Fruit fly (Drosophila melanogaster): ENCODE results near the gene CG1909.

The CG1909 gene

dm6 chr4:582836-583235, at the start of gene CG1909:
Gene CG1909, plus strand, starts transcription at chr4:583108.
- no peak for TF ChIP-seq psq (optimal IDR thresholded peaks at IDR 0.05)

dm6 chr4:554758-555157, 28.1 kb upstream of the CG1909 start:
- TF ChIP-seq Dll (optimal IDR thresholded peaks at IDR 0.05) (no peak), psq (optimal IDR thresholded peaks at IDR 0.05) (no peak), usp (GFP tag; optimal IDR thresholded peaks at IDR 0.05) (no peak), CG8478 (optimal IDR thresholded peaks at IDR 0.05) (no peak), pan (optimal IDR thresholded peaks at IDR 0.05) (no peak), EcR (GFP tag; optimal IDR thresholded peaks at IDR 0.05) (no peak)

- TF ChIP-seq pan (optimal IDR thresholded peaks at IDR 0.05) (no peak), CG8478 (optimal IDR thresholded peaks at IDR 0.05) (no peak), EcR (GFP tag; optimal IDR thresholded peaks at IDR 0.05) (no peak), psq (optimal IDR thresholded peaks at IDR 0.05) (no peak), Dll (optimal IDR thresholded peaks at IDR 0.05) (no peak), usp (GFP tag; optimal IDR thresholded peaks at IDR 0.05) (no peak)
Observed at dm6 chr4:557095-557878, 25.6 kb upstream of the CG1909 start, which contains the start of gene Tdg. Gene Tdg, minus strand, starts transcription at chr4:557854.

dm6 chr4:557879-558202, 25.1 kb upstream of the CG1909 start, which contains the start of gene Pur-alpha:
Gene Pur-alpha, plus strand, starts transcription at chr4:558016.
- TF ChIP-seq EcR (GFP tag; optimal IDR thresholded peaks at IDR 0.05) (no peak), usp (GFP tag; optimal IDR thresholded peaks at IDR 0.05) (no peak), psq (optimal IDR thresholded peaks at IDR 0.05) (no peak), pan (optimal IDR thresholded peaks at IDR 0.05) (no peak), Dll (optimal IDR thresholded peaks at IDR 0.05) (no peak), CG8478 (optimal IDR thresholded peaks at IDR 0.05) (no peak)

- TF ChIP-seq EcR (GFP tag; optimal IDR thresholded peaks at IDR 0.05), result no peak
- no peak for TF ChIP-seq CG8478 (optimal IDR thresholded peaks at IDR 0.05)
- TF ChIP-seq psq (optimal IDR thresholded peaks at IDR 0.05), result no peak
- TF ChIP-seq Dll (optimal IDR thresholded peaks at IDR 0.05), result no peak
- no peak for TF ChIP-seq pan (optimal IDR thresholded peaks at IDR 0.05)
- TF ChIP-seq usp (GFP tag; optimal IDR thresholded peaks at IDR 0.05), result no peak
Observed at dm6 chr4:558456-558855, 24.5 kb upstream of the CG1909 start.

- TF ChIP-seq pan (optimal IDR thresholded peaks at IDR 0.05) (no peak), usp (GFP tag; optimal IDR thresholded peaks at IDR 0.05) (no peak), CG8478 (optimal IDR thresholded peaks at IDR 0.05) (no peak), Dll (optimal IDR thresholded peaks at IDR 0.05) (no peak), EcR (GFP tag; optimal IDR thresholded peaks at IDR 0.05) (no peak), psq (optimal IDR thresholded peaks at IDR 0.05) (no peak)
Observed at dm6 chr4:567285-567684, 15.6 kb upstream of the CG1909 start.

- TF ChIP-seq Dll (optimal IDR thresholded peaks at IDR 0.05) (no peak), psq (optimal IDR thresholded peaks at IDR 0.05) (no peak), usp (GFP tag; optimal IDR thresholded peaks at IDR 0.05) (no peak), EcR (GFP tag; optimal IDR thresholded peaks at IDR 0.05) (no peak)
Observed at dm6 chr4:570404-571302, 12.3 kb upstream of the CG1909 start.

dm6 chr4:571504-572268, 11.2 kb upstream of the CG1909 start, which contains the start of the genes ND-49 and Ephrin:
Gene ND-49, minus strand, starts transcription at chr4:571554.
Gene Ephrin, plus strand, starts transcription at chr4:571755.
- no peak for TF ChIP-seq psq (optimal IDR thresholded peaks at IDR 0.05)
- TF ChIP-seq Dll (optimal IDR thresholded peaks at IDR 0.05), result no peak
- TF ChIP-seq EcR (GFP tag; optimal IDR thresholded peaks at IDR 0.05), result no peak
- no peak for TF ChIP-seq usp (GFP tag; optimal IDR thresholded peaks at IDR 0.05)
- TF ChIP-seq CG8478 (optimal IDR thresholded peaks at IDR 0.05), result no peak
- TF ChIP-seq pan (optimal IDR thresholded peaks at IDR 0.05), result no peak

- no peak for TF ChIP-seq CG8478 (optimal IDR thresholded peaks at IDR 0.05)
- no peak for TF ChIP-seq psq (optimal IDR thresholded peaks at IDR 0.05)
- no peak for TF ChIP-seq EcR (GFP tag; optimal IDR thresholded peaks at IDR 0.05)
- TF ChIP-seq pan (optimal IDR thresholded peaks at IDR 0.05), result no peak
- TF ChIP-seq Dll (optimal IDR thresholded peaks at IDR 0.05), result no peak
- no peak for TF ChIP-seq usp (GFP tag; optimal IDR thresholded peaks at IDR 0.05)
Observed at dm6 chr4:576439-576838, 6.5 kb upstream of the CG1909 start.

dm6 chr4:588514-588913, 5.6 kb downstream of the CG1909 start:
- TF ChIP-seq psq (optimal IDR thresholded peaks at IDR 0.05) (no peak), usp (GFP tag; optimal IDR thresholded peaks at IDR 0.05) (no peak), EcR (GFP tag; optimal IDR thresholded peaks at IDR 0.05) (no peak), CG8478 (optimal IDR thresholded peaks at IDR 0.05) (no peak), Dll (optimal IDR thresholded peaks at IDR 0.05) (no peak), pan (optimal IDR thresholded peaks at IDR 0.05) (no peak)

- no peak for TF ChIP-seq psq (optimal IDR thresholded peaks at IDR 0.05)
- no peak for TF ChIP-seq CG8478 (optimal IDR thresholded peaks at IDR 0.05)
- TF ChIP-seq EcR (GFP tag; optimal IDR thresholded peaks at IDR 0.05), result no peak
- no peak for TF ChIP-seq Dll (optimal IDR thresholded peaks at IDR 0.05)
- TF ChIP-seq pan (optimal IDR thresholded peaks at IDR 0.05), result no peak
- no peak for TF ChIP-seq usp (GFP tag; optimal IDR thresholded peaks at IDR 0.05)
Observed at dm6 chr4:607498-607897, 24.6 kb downstream of the CG1909 start, which contains the start of gene onecut. Gene onecut, minus strand, starts transcription at chr4:607649.
